Worm (Caenorhabditis elegans): ENCODE measurements around the gene C29F3.3.

The C29F3.3 gene

DNA sequence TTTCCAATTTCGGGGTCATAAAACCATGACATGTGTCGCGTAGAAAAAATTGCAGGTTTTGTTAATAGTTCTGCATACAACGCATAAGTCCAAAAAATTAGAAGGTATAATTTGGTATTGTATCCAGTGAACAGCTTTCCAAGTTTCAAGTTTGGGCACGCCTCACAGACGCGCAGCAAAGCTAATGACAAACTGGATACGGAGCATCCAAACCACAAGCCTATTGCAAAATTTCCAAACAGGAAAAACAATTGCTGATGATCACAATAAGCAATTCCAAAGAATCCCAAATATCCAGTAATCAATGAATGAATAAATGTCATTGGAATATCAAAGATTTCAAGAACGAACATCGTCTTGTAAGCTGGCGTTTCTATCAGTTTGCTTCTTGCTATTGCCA lies 33.7 kb downstream of the C29F3.3 start:
- TF ChIP-seq dao-5 (tag; optimal IDR thresholded peaks at IDR 0.05) (no peak), W03F9.2 (tag; optimal IDR thresholded peaks at IDR 0.05) (no peak), him-1 (tag; optimal IDR thresholded peaks at IDR 0.05) (no peak)

DNA sequence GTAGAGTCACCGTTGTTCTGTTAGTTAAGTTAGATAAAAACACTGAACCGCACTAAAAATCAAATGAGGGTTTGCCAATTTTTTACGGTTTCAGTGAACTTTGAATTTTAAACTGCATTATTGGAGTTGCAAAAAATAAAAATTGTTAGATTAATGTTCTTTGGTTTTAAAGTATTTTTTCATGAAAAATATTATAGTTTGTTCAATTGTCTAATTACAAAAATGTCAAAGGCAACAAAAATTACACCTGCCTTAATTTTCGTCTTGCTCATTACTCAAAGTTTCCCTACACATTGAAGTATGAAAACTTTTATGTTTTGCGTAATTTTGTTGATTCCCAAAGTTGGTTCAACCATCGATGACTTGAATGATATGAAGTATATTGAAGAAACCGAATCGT lies 36.4 kb downstream of the C29F3.3 start, which contains the start of gene irld-62:
Gene irld-62 (plus strand): TSS at position 301 of the 400 bp plus-strand sequence.
- no peak for TF ChIP-seq W03F9.2 (tag; optimal IDR thresholded peaks at IDR 0.05)
- no peak for TF ChIP-seq him-1 (tag; optimal IDR thresholded peaks at IDR 0.05)
- no peak for TF ChIP-seq dao-5 (tag; optimal IDR thresholded peaks at IDR 0.05)

DNA sequence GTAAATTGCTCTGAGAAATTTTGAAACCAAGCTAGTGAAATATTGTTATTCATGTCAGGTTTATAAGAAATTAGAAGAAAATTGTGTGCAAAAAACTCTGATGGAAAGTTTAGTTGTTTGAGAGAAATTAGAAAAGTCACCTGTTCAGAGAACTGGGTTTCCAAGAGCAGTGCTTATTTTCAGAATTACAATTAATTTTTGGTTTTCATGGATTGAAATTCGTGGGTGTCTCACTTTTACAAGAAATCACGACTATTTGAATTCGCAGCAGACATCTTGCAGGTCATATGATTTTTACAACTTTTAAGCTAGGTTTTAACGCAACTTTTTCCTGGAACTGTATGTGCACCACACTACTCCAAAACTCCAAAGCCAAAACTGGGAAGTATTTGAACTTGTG lies 38.2 kb downstream of the C29F3.3 start, which contains the start of gene srz-10:
Gene srz-10 (minus strand): TSS at position 88 of the 400 bp plus-strand sequence.
- TF ChIP-seq him-1 (tag; optimal IDR thresholded peaks at IDR 0.05): no peak
- TF ChIP-seq W03F9.2 (tag; optimal IDR thresholded peaks at IDR 0.05): no peak
- no peak for TF ChIP-seq dao-5 (tag; optimal IDR thresholded peaks at IDR 0.05)

DNA sequence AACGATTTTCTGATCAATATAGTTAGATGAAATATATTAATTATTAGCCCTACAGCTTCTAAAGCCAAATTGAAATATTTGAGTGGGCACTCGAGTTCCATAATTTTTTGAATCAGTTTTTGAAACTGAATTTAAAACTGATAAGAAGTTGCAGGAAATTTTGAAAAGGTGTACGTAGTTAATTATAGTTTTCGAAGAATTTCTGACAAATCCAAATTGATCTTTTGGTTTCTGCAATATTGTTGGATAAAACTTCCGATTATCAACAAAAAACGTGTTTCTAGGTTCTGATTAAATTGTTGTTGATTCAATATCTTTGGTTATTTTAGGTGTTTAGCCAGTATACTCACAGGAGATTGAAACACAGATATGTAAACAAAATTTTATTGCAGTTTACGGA lies 40.4 kb downstream of the C29F3.3 start, which contains the start of gene T26H8.4:
Gene T26H8.4 (minus strand): TSS at position 101 of the 400 bp plus-strand sequence.
- no peak for TF ChIP-seq W03F9.2 (tag; optimal IDR thresholded peaks at IDR 0.05)
- TF ChIP-seq dao-5 (tag; optimal IDR thresholded peaks at IDR 0.05): no peak
- TF ChIP-seq him-1 (tag; optimal IDR thresholded peaks at IDR 0.05): no peak

DNA sequence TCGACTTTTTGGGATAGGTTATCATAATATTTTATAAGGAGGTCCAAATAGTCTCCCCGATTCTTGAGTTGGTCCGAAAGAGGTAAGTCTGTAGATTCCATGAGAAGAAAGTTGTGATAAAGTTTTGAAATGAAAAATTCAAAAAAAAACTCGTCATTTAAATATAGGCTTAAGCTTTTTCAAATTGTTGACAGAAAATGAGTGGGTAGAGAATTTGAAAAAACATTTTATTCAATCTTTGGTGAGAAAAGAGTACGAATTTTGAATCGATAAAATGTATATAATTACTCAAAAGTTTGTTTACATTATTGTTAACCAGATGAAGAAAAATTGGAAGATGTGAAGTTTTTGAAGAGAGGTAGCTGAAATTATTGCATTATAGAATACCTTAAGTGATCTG lies 41.7 kb downstream of the C29F3.3 start, which contains the start of gene T26H8.5:
Gene T26H8.5 (minus strand): TSS at position 101 of the 400 bp plus-strand sequence.
- no peak for TF ChIP-seq dao-5 (tag; optimal IDR thresholded peaks at IDR 0.05)
- no peak for TF ChIP-seq W03F9.2 (tag; optimal IDR thresholded peaks at IDR 0.05)
- TF ChIP-seq him-1 (tag; optimal IDR thresholded peaks at IDR 0.05): no peak

DNA sequence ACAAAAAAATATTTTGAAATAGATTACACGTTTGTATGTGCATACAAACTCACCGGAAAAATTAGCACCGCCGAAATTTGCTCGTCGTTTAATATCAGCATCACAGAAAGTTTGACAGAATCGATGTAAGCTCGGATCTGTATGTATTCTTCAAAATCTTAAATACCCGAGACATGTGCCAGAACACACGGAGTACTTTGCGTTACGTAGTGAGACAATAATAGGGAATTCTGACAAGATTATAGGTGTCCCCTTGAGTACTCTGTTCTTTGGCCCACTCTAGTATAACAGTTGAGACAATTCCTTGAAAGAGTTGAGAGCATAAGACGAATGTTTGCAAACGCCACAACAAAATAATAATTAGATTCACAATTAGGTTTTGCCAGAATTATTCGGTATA lies 43.6 kb downstream of the C29F3.3 start, which contains the start of gene srx-48:
Gene srx-48 (minus strand): TSS at position 101 of the 400 bp plus-strand sequence.
- TF ChIP-seq W03F9.2 (tag; optimal IDR thresholded peaks at IDR 0.05) (no peak), him-1 (tag; optimal IDR thresholded peaks at IDR 0.05) (no peak), dao-5 (tag; optimal IDR thresholded peaks at IDR 0.05) (no peak)

DNA sequence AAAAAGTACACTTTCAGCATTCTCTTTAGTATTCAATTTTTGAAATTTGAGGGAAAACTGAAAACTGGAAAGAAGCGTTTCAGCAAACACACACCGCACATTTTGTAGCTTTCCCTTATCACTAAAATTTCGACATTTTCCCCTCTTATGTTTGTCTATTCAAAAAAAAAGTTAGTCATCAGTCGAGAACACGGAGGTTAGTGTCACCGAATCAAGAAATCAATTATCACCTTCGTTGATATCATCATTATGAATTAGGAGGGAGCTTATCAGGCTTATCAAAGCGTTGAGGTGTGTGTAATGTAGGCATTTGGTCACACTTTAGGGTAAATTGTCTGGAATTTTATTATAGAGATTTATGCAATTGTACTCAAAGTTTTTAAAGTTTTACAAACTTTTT lies 48.6 kb downstream of the C29F3.3 start, which contains the start of gene cpr-3:
Gene cpr-3 (minus strand): TSS at position 104 of the 400 bp plus-strand sequence.
- TF ChIP-seq W03F9.2 (tag; optimal IDR thresholded peaks at IDR 0.05): no peak
- no peak for TF ChIP-seq him-1 (tag; optimal IDR thresholded peaks at IDR 0.05)
- TF ChIP-seq dao-5 (tag; optimal IDR thresholded peaks at IDR 0.05): no peak
